Worm (Caenorhabditis elegans) whole organism, young adult: ENCODE results near the gene K05F1.13.

Experiments
- B0019.2 ChIP-seq: fragments of 200-800 bp; sonication (Bioruptor generic); conservative IDR thresholded peaks from 2 replicates; pipeline ENCODE4 v1.3.6; 2022; ENCODE audit warnings: missing genetic modification reagents, missing genetic modification characterization, missing compliant biosample characterization
- B0035.1 ChIP-seq: sonication (generic microtip); optimal IDR thresholded peaks from 2 replicates; lab custom pipeline; 2016; ENCODE audit warnings: missing genetic modification characterization, mild to moderate bottlenecking, missing compliant biosample characterization, missing genotype, missing genetic modification reagents
- B0336.3 ChIP-seq: fragments of 200-800 bp; sonication (Bioruptor generic); IDR thresholded peaks from 2 replicates; pipeline ENCODE4 v1.3.6; 2022; ENCODE audit warnings: missing genetic modification characterization, missing compliant biosample characterization
- F22D6.2 ChIP-seq: sonication (generic microtip); optimal IDR thresholded peaks from 2 replicates; lab custom pipeline; 2016; ENCODE audit warnings: mild to moderate bottlenecking, missing genetic modification characterization, missing compliant biosample characterization
- F52B5.7 ChIP-seq: sonication (generic microtip); optimal IDR thresholded peaks from 2 replicates; lab custom pipeline; 2016; ENCODE audit warnings: mild to moderate bottlenecking, missing genetic modification characterization, missing compliant biosample characterization
- F57C9.4 ChIP-seq: sonication (generic microtip); optimal IDR thresholded peaks from 2 replicates; lab custom pipeline; 2017; ENCODE audit warnings: mild to moderate bottlenecking, missing genetic modification characterization, missing compliant biosample characterization
- K12H6.12 ChIP-seq: fragments of 200-800 bp; sonication (Bioruptor generic); optimal IDR thresholded peaks from 2 replicates; lab custom pipeline; 2018; ENCODE audit warnings: mild to moderate bottlenecking, missing genetic modification characterization, missing compliant biosample characterization
- T07F8.4 ChIP-seq: sonication (generic microtip); optimal IDR thresholded peaks from 2 replicates; lab custom pipeline; 2016; ENCODE audit warnings: mild to moderate bottlenecking, missing genetic modification characterization, moderate library complexity, missing compliant biosample characterization
- Y53G8AR.9 ChIP-seq: fragments of 200-800 bp; sonication (Bioruptor generic); conservative IDR thresholded peaks from 2 replicates; pipeline ENCODE4 v1.3.6; 2022; ENCODE audit warnings: missing genetic modification reagents, missing genetic modification characterization, missing compliant biosample characterization
- Y56A3A.18 ChIP-seq: fragments of 200-800 bp; sonication (Bioruptor generic); IDR thresholded peaks from 2 replicates; pipeline ENCODE4 v1.3.6; 2022; ENCODE audit warnings: missing genetic modification reagents, missing genetic modification characterization, missing compliant biosample characterization
- Y79H2A.3 ChIP-seq: fragments of 200-800 bp; sonication (Bioruptor generic); conservative IDR thresholded peaks from 2 replicates; pipeline ENCODE4 v1.3.6; 2022; ENCODE audit warnings: missing genetic modification reagents, missing genetic modification characterization, missing compliant biosample characterization
- Y95B8A.8 ChIP-seq: fragments of 200-800 bp; sonication (Bioruptor generic); IDR thresholded peaks from 2 replicates; pipeline ENCODE4 v1.3.6; 2022; ENCODE audit warnings: missing genetic modification reagents, missing genetic modification characterization, missing compliant biosample characterization
- ZK185.1 ChIP-seq: sonication (generic microtip); optimal IDR thresholded peaks from 2 replicates; lab custom pipeline; 2016; ENCODE audit warnings: mild to moderate bottlenecking, missing genetic modification characterization, missing compliant biosample characterization; ENCODE audit not compliant: poor library complexity, severe bottlenecking
- ama-1 ChIP-seq, 3 experiments: fragments of 150-350 bp in 1 of 3; sonication (generic microtip) in 2 of 3; optimal IDR thresholded peaks; 2 replicates each; lab custom pipeline; 2014 to 2018; ENCODE audit warnings: missing biosample characterization in 2 of 3, missing genetic modification characterization in 2 of 3, missing genetic modification reagents in 2 of 3
- aptf-2 ChIP-seq: fragments of 200-800 bp; sonication (Bioruptor generic); conservative IDR thresholded peaks from 2 replicates; pipeline ENCODE4 v1.3.6; 2022; ENCODE audit warnings: missing genetic modification reagents, missing genetic modification characterization, missing compliant biosample characterization
- atf-7 ChIP-seq: sonication (generic microtip); optimal IDR thresholded peaks from 2 replicates; lab custom pipeline; 2017; ENCODE audit warnings: mild to moderate bottlenecking, missing genetic modification characterization, missing compliant biosample characterization
- attf-5 ChIP-seq: fragments of 200-800 bp; sonication (Bioruptor generic); optimal IDR thresholded peaks from 2 replicates; lab custom pipeline; 2018; ENCODE audit warnings: mild to moderate bottlenecking, missing genetic modification characterization, missing compliant biosample characterization
- attf-6 ChIP-seq: fragments of 200-800 bp; sonication (Bioruptor generic); IDR thresholded peaks from 2 replicates; pipeline ENCODE4 v1.3.6; 2022; ENCODE audit warnings: missing genetic modification reagents, missing genetic modification characterization, missing compliant biosample characterization
- bed-1 ChIP-seq: fragments of 200-800 bp; sonication (Bioruptor generic); IDR thresholded peaks from 2 replicates; pipeline ENCODE4 v1.3.6; 2022; ENCODE audit warnings: missing genetic modification reagents, missing genetic modification characterization, missing compliant biosample characterization
- bed-2 ChIP-seq: fragments of 200-800 bp; sonication (Bioruptor generic); IDR thresholded peaks from 2 replicates; pipeline ENCODE4 v1.3.6; 2022; ENCODE audit warnings: missing genetic modification reagents, missing genetic modification characterization, missing compliant biosample characterization
- ccch-3 ChIP-seq: fragments of 200-800 bp; sonication (Bioruptor generic); optimal IDR thresholded peaks from 2 replicates; lab custom pipeline; 2018; ENCODE audit warnings: mild to moderate bottlenecking, missing genetic modification characterization, missing compliant biosample characterization
- ceh-100 ChIP-seq: fragments of 200-800 bp; sonication (Bioruptor generic); IDR thresholded peaks from 2 replicates; pipeline ENCODE4 v1.3.6; 2022; ENCODE audit warnings: missing genetic modification reagents, missing genetic modification characterization, missing compliant biosample characterization
- ceh-27 ChIP-seq: fragments of 200-800 bp; sonication (Bioruptor generic); optimal IDR thresholded peaks from 2 replicates; lab custom pipeline; 2018; ENCODE audit warnings: mild to moderate bottlenecking, missing genetic modification characterization, moderate library complexity, missing compliant biosample characterization
- ceh-79 ChIP-seq: sonication (generic microtip); optimal IDR thresholded peaks from 2 replicates; lab custom pipeline; 2017; ENCODE audit warnings: mild to moderate bottlenecking, missing genetic modification characterization, missing compliant biosample characterization
- chd-7 ChIP-seq: sonication (generic microtip); optimal IDR thresholded peaks from 2 replicates; lab custom pipeline; 2016; ENCODE audit warnings: mild to moderate bottlenecking, missing genetic modification characterization, moderate library complexity, missing compliant biosample characterization
- dox-1 ChIP-seq: fragments of 200-800 bp; sonication (Bioruptor generic); IDR thresholded peaks from 2 replicates; pipeline ENCODE4 v1.3.6; 2022; ENCODE audit warnings: missing genetic modification reagents, missing genetic modification characterization, missing compliant biosample characterization
- fkh-3 ChIP-seq: sonication (generic microtip); optimal IDR thresholded peaks from 2 replicates; lab custom pipeline; 2016; ENCODE audit warnings: mild to moderate bottlenecking, missing genetic modification characterization, missing compliant biosample characterization
- him-1 ChIP-seq: sonication (generic microtip); optimal IDR thresholded peaks from 2 replicates; lab custom pipeline; 2016; ENCODE audit warnings: missing genotype, missing genetic modification reagents, missing genetic modification characterization, missing compliant biosample characterization
- hlh-12 ChIP-seq: sonication (generic microtip); optimal IDR thresholded peaks from 2 replicates; lab custom pipeline; 2016; ENCODE audit warnings: missing genetic modification characterization, missing compliant biosample characterization
- hmg-20 ChIP-seq: fragments of 200-800 bp; sonication (Bioruptor generic); IDR thresholded peaks from 2 replicates; pipeline ENCODE4 v1.3.6; 2022; ENCODE audit warnings: missing genetic modification reagents, missing genetic modification characterization, missing compliant biosample characterization
- lin-54 ChIP-seq: fragments of 200-800 bp; sonication (Bioruptor generic); optimal IDR thresholded peaks from 2 replicates; lab custom pipeline; 2018; ENCODE audit warnings: mild to moderate bottlenecking, missing genetic modification characterization, missing compliant biosample characterization
- madf-8 ChIP-seq: fragments of 200-800 bp; sonication (Bioruptor generic); conservative IDR thresholded peaks from 2 replicates; pipeline ENCODE4 v1.3.6; 2022; ENCODE audit warnings: missing genetic modification reagents, missing genetic modification characterization, missing compliant biosample characterization
- nfya-1 ChIP-seq: sonication (generic microtip); optimal IDR thresholded peaks from 2 replicates; lab custom pipeline; 2017; ENCODE audit warnings: antibody characterized with exemption, missing compliant biosample characterization, missing genetic modification characterization, borderline replicate concordance; ENCODE audit not compliant: insufficient read depth
- nfyb-1 ChIP-seq: fragments of 200-800 bp; sonication (Bioruptor generic); IDR thresholded peaks from 2 replicates; pipeline ENCODE4 v1.3.6; 2022; ENCODE audit warnings: missing genetic modification reagents, missing genetic modification characterization, missing compliant biosample characterization
- nhr-120 ChIP-seq: fragments of 200-800 bp; sonication (Bioruptor generic); IDR thresholded peaks from 2 replicates; pipeline ENCODE4 v1.3.6; 2022; ENCODE audit warnings: missing genetic modification characterization, missing compliant biosample characterization
- nhr-80 ChIP-seq: sonication (generic microtip); optimal IDR thresholded peaks from 2 replicates; lab custom pipeline; 2016; ENCODE audit warnings: missing genetic modification characterization, missing compliant biosample characterization
- nhr-90 ChIP-seq: sonication (generic microtip); optimal IDR thresholded peaks from 2 replicates; lab custom pipeline; 2016; ENCODE audit warnings: missing genotype, mild to moderate bottlenecking, missing genetic modification characterization, missing compliant biosample characterization
- pbrm-1 ChIP-seq: fragments of 200-800 bp; sonication (Bioruptor generic); IDR thresholded peaks from 2 replicates; pipeline ENCODE4 v1.3.6; 2022; ENCODE audit warnings: missing genetic modification reagents, missing genetic modification characterization, missing compliant biosample characterization
- sdz-38 ChIP-seq: sonication (generic microtip); optimal IDR thresholded peaks from 2 replicates; lab custom pipeline; 2016; ENCODE audit warnings: missing genotype, missing genetic modification characterization, missing compliant biosample characterization
- snpc-1.1 ChIP-seq: sonication (generic microtip); optimal IDR thresholded peaks from 2 replicates; lab custom pipeline; 2017; ENCODE audit warnings: missing genetic modification characterization, mild to moderate bottlenecking, missing compliant biosample characterization, antibody characterized with exemption, moderate library complexity, missing genotype, missing genetic modification reagents; ENCODE audit not compliant: insufficient read depth
- snpc-1.3 ChIP-seq: sonication (generic microtip); optimal IDR thresholded peaks from 2 replicates; lab custom pipeline; 2017; ENCODE audit warnings: missing genetic modification characterization, mild to moderate bottlenecking, missing compliant biosample characterization, antibody characterized with exemption, moderate library complexity, missing genotype, missing genetic modification reagents; ENCODE audit not compliant: insufficient read depth
- snpc-3.4 ChIP-seq: sonication (generic microtip); optimal IDR thresholded peaks from 2 replicates; lab custom pipeline; 2017; ENCODE audit warnings: missing genetic modification characterization, mild to moderate bottlenecking, missing compliant biosample characterization, antibody characterized with exemption, moderate library complexity, missing genotype, missing genetic modification reagents
- snpc-4 ChIP-seq, 5 experiments: fragments of 150-350 bp in 1 of 5; sonication (generic microtip) in 4 of 5; optimal IDR thresholded peaks; 2 replicates each; lab custom pipeline; 2014 to 2018; ENCODE audit warnings: missing genetic modification characterization in 5 of 5, missing biosample characterization in 3 of 5, antibody characterized with exemption in 2 of 5, mild to moderate bottlenecking in 2 of 5, missing compliant biosample characterization in 2 of 5, missing genotype in 2 of 5, moderate library complexity in 2 of 5, missing genetic modification reagents in 1 of 5
- somi-1 ChIP-seq: fragments of 200-800 bp; sonication (Bioruptor generic); optimal IDR thresholded peaks from 2 replicates; lab custom pipeline; 2018; ENCODE audit warnings: mild to moderate bottlenecking, missing genetic modification characterization, missing compliant biosample characterization
- tbx-9 ChIP-seq: sonication (generic microtip); optimal IDR thresholded peaks from 2 replicates; lab custom pipeline; 2016; ENCODE audit warnings: borderline replicate concordance, missing genetic modification characterization, inconsistent platforms, missing compliant biosample characterization
- zim-3 ChIP-seq: sonication (generic microtip); optimal IDR thresholded peaks from 2 replicates; lab custom pipeline; 2017; ENCODE audit warnings: mild to moderate bottlenecking, missing genetic modification characterization, moderate library complexity, missing compliant biosample characterization

The K05F1.13 gene

ce11 chrII:5772547-5773142 lies 16.3 kb upstream of the K05F1.13 start:
- peak; percentile 55; the same call in 1 of the 2 replicates for TF ChIP-seq Y56A3A.18 (GFP tag; lab: Robert Waterston, UW)
- peak; percentile 10 for TF ChIP-seq fkh-3
- TF ChIP-seq B0336.3 (GFP tag; lab: Robert Waterston, UW), result no peak
- TF ChIP-seq pbrm-1 (GFP tag; lab: Robert Waterston, UW), result 0 out of 2 replicates have a peak, but pooled peaks have one; percentile 40
- peak; percentile 73 for TF ChIP-seq dox-1
- no peak for TF ChIP-seq snpc-4 (GFP tag; optimal IDR thresholded peaks at IDR 0.05; lab: Kevin White, UChicago)
- peak in 3 of 4 experiments; percentile 0 to 70 (median 62) for TF ChIP-seq snpc-4 (tag; optimal IDR thresholded peaks at IDR 0.05; lab: Kevin White, UChicago)
- TF ChIP-seq snpc-1.3 (tag; lab: Kevin White, UChicago), result peak; percentile 20
- TF ChIP-seq somi-1, result peak; percentile 57
- TF ChIP-seq nfya-1 (tag; lab: Kevin White, UChicago), result no peak
- TF ChIP-seq snpc-1.1 (tag; lab: Kevin White, UChicago), result no peak
- TF ChIP-seq ceh-27 (GFP tag; lab: Kevin White, UChicago), result peak; percentile 75
- TF ChIP-seq attf-6, result peak; percentile 24; the same call in 1 of the 2 replicates
- no peak for TF ChIP-seq ceh-79 (tag; lab: Kevin White, UChicago)
- TF ChIP-seq ama-1 (optimal IDR thresholded peaks at IDR 0.05; lab: Kevin White, UChicago), result no peak
- no peak for TF ChIP-seq ama-1 (GFP tag; optimal IDR thresholded peaks at IDR 0.05; lab: Kevin White, UChicago)
- no peak for TF ChIP-seq Y95B8A.8 (GFP tag; lab: Robert Waterston, UW)
- no peak for TF ChIP-seq F57C9.4 (tag; lab: Kevin White, UChicago)
- peak; percentile 52 for TF ChIP-seq chd-7 (tag; lab: Kevin White, UChicago)
- TF ChIP-seq lin-54, result no peak
- no peak for TF ChIP-seq bed-2
- peak; percentile 58 for TF ChIP-seq nhr-90 (tag; lab: Kevin White, UChicago)
- TF ChIP-seq hmg-20 (GFP tag; lab: Robert Waterston, UW), result no peak
- TF ChIP-seq F52B5.7 (tag; lab: Kevin White, UChicago), result peak; percentile 12
- TF ChIP-seq nhr-80, result no peak
- TF ChIP-seq bed-1, result no peak
- peak; percentile 54 for TF ChIP-seq zim-3 (tag; lab: Kevin White, UChicago)
- 0 out of 2 replicates have a peak, but pooled peaks have one; percentile 57 for TF ChIP-seq Y53G8AR.9 (GFP tag; lab: Robert Waterston, UW)
- TF ChIP-seq hlh-12 (tag; lab: Kevin White, UChicago), result no peak
- TF ChIP-seq sdz-38 (tag; lab: Kevin White, UChicago), result no peak
- TF ChIP-seq B0019.2 (GFP tag; lab: Robert Waterston, UW), result no peak
- no peak for TF ChIP-seq F22D6.2 (tag; lab: Kevin White, UChicago)
- TF ChIP-seq atf-7 (tag; lab: Kevin White, UChicago), result peak; percentile 6
- TF ChIP-seq Y79H2A.3, result peak; percentile 47; the same call in 1 of the 2 replicates
- TF ChIP-seq K12H6.12, result peak; percentile 13
- peak; percentile 37 for TF ChIP-seq T07F8.4
- no peak for TF ChIP-seq madf-8 (GFP tag; lab: Robert Waterston, UW)
- TF ChIP-seq tbx-9, result no peak
- TF ChIP-seq him-1 (tag; lab: Kevin White, UChicago), result peak; percentile 80
- TF ChIP-seq nhr-120 (GFP tag; lab: Robert Waterston, UW), result no peak
- TF ChIP-seq attf-5, result peak; percentile 35
- no peak for TF ChIP-seq aptf-2 (GFP tag; lab: Robert Waterston, UW)
- no peak for TF ChIP-seq B0035.1 (tag; lab: Kevin White, UChicago)
- peak; percentile 31 for TF ChIP-seq ZK185.1 (tag; lab: Kevin White, UChicago)
- no peak for TF ChIP-seq snpc-3.4 (tag; lab: Kevin White, UChicago)
- peak; percentile 83 for TF ChIP-seq nfyb-1 (GFP tag; lab: Robert Waterston, UW)
- no peak for TF ChIP-seq ccch-3 (GFP tag; lab: Kevin White, UChicago)
- 0 out of 2 replicates have a peak, but pooled peaks have one; percentile 27 for TF ChIP-seq ceh-100 (GFP tag; lab: Robert Waterston, UW)
